Fruit fly (Drosophila melanogaster) whole organism, embryonic: ENCODE measurements around the gene CG18749.

Experiments
- Bgb ChIP-seq: fragments of 200-800 bp; sonication (Bioruptor generic); IDR thresholded peaks from 2 replicates; pipeline ENCODE4 v1.3.6; 2022; ENCODE audit warnings: missing biosample characterization, missing genetic modification characterization; ENCODE audit not compliant: partially characterized antibody
- CG13424 ChIP-seq: fragments of 200-800 bp; sonication (Bioruptor generic); optimal IDR thresholded peaks from 2 replicates; lab custom pipeline; 2019; ENCODE audit warnings: missing biosample characterization, mild to moderate bottlenecking, missing genetic modification characterization, moderate library complexity
- CG9797 ChIP-seq: fragments of 200-800 bp; sonication (Bioruptor generic); optimal IDR thresholded peaks from 3 replicates; lab custom pipeline; 2018; ENCODE audit warnings: missing biosample characterization, mild to moderate bottlenecking, missing genetic modification characterization
- H2.0 ChIP-seq: fragments of 200-800 bp; sonication (Bioruptor generic); IDR thresholded peaks from 2 replicates; pipeline ENCODE4 v1.3.6; 2022; ENCODE audit warnings: missing biosample characterization, missing genetic modification characterization
- Hr39 ChIP-seq: fragments of >200 bp; optimal IDR thresholded peaks from 2 replicates; lab custom pipeline; 2017
- yki ChIP-seq: fragments of >200 bp; optimal IDR thresholded peaks from 3 replicates; lab custom pipeline; 2018

dm6 chr3R:8233864-8234263 is 10.0 kb upstream of the CG18749 start:
- peak; percentile 26; the same call in 1 of the 2 replicates for TF ChIP-seq H2.0 (GFP tag; lab: Robert Waterston, UW)
- TF ChIP-seq yki (lab: Kevin White, UChicago), result no peak
- TF ChIP-seq CG9797, result no peak
- TF ChIP-seq Hr39 (lab: Kevin White, UChicago), result no peak
- no peak for TF ChIP-seq CG13424 (tag; lab: Kevin White, UChicago)
- TF ChIP-seq Bgb (GFP tag; lab: Robert Waterston, UW), result no peak
